Fruit fly (Drosophila melanogaster) whole organism: ENCODE measurements around the gene CG32706.

Experiments used
- CG8478 ChIP-seq: fragments of >200 bp; optimal IDR thresholded peaks from 2 replicates; lab custom pipeline; 2018; ENCODE audit warnings: inconsistent platforms
- Dll ChIP-seq: fragments of >200 bp; optimal IDR thresholded peaks from 2 replicates; lab custom pipeline; 2017
- EcR ChIP-seq, 2 experiments: fragments of >200 bp; optimal IDR thresholded peaks; 2 replicates each; lab custom pipeline; 2017; ENCODE audit warnings: missing biosample characterization in 2 of 2, missing genetic modification characterization in 2 of 2, missing genetic modification reagents in 2 of 2
- pan ChIP-seq: fragments of >200 bp; optimal IDR thresholded peaks from 2 replicates; lab custom pipeline; 2017
- usp ChIP-seq: fragments of >200 bp; optimal IDR thresholded peaks from 2 replicates; lab custom pipeline; 2017; ENCODE audit warnings: missing biosample characterization, missing genetic modification characterization, mixed read lengths

DNA sequence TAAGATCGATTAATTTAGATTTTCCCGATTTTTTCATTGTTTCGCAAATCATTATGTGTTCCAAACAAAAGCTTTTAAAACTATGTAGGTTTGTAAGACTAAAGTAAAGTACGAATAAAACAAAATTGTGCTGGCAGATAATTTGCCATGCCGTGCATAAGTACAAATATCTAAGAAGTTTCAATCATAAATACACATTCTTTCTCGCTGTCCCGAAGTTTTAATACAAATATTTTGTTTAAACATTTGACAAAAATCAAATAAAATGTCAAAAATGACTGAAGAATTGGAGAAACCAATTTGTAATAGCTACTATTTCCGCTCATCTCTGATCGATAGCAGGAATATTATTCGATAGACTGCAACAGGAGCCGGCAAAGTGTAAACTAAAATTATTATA, 4.3 kb upstream of the CG32706 start, which contains the start of gene APC4:
- TF ChIP-seq pan (no peak), EcR (GFP tag; optimal IDR thresholded peaks at IDR 0.05; lab: Kevin White, UChicago) (no peak), CG8478 (lab: Kevin White, UChicago) (no peak), Dll (lab: Kevin White, UChicago) (no peak), usp (GFP tag; lab: Kevin White, UChicago) (no peak)
